Fruit fly (Drosophila melanogaster): ENCODE measurements around the gene rk.

DNA sequence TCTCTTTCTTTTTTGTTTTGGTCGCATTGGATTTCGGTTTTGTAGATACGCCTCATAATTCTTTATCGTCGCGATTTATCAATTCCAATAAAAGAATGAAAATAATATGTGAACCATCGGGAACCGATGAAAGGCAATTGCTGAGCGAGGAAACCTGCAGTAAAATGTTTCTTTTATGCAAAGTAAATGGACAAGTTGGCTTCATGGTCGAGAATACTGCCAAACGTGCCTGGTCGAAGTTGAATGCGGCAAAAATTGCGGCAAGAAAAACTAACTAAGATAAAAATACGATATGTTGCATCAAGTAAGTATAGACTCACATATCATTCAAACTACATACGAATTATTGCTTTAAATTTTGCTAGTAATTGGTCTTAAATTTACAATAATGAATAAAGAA, 6.8 kb upstream of the rk start, which contains the start of gene CG42692:
- TF ChIP-seq h (optimal IDR thresholded peaks at IDR 0.05) (no peak), insv (optimal IDR thresholded peaks at IDR 0.05) (no peak), Sin3A (optimal IDR thresholded peaks at IDR 0.05) (no peak), psq (optimal IDR thresholded peaks at IDR 0.05) (no peak), ttk (optimal IDR thresholded peaks at IDR 0.05) (no peak)
